Worm (Caenorhabditis elegans) whole organism, L2 larva: ENCODE data around the gene tag-278.
A peak's percentile ranks its signal among the peaks of the same experiment; 100 is the strongest.

Experiments used
- ZK546.5 ChIP-seq: sonication (generic microtip); optimal IDR thresholded peaks from 2 replicates; lab custom pipeline; 2017; ENCODE audit warnings: missing biosample characterization, missing genetic modification characterization
- blmp-1 ChIP-seq: sonication (generic microtip); optimal IDR thresholded peaks from 2 replicates; lab custom pipeline; 2017; ENCODE audit warnings: missing genetic modification characterization, mild to moderate bottlenecking, missing compliant biosample characterization, antibody characterized with exemption, moderate library complexity; ENCODE audit not compliant: insufficient read depth
- dmd-4 ChIP-seq: sonication (generic microtip); optimal IDR thresholded peaks from 2 replicates; lab custom pipeline; 2017; ENCODE audit warnings: missing biosample characterization, missing genetic modification characterization
- lin-39 ChIP-seq: fragments of 150-350 bp; optimal IDR thresholded peaks from 2 replicates; lab custom pipeline; 2014; ENCODE audit warnings: missing biosample characterization, missing genetic modification reagents, missing genetic modification characterization
- lsy-2 ChIP-seq, 2 experiments: fragments of 150-350 bp in 1 of 2; sonication (generic microtip) in 1 of 2; optimal IDR thresholded peaks; 2 replicates each; lab custom pipeline; 2014 to 2017; ENCODE audit warnings: missing biosample characterization in 2 of 2, missing genetic modification characterization in 2 of 2
- nhr-12 ChIP-seq: fragments of 150-350 bp; optimal IDR thresholded peaks from 2 replicates; lab custom pipeline; 2014; ENCODE audit warnings: missing biosample characterization, missing genetic modification characterization
- nhr-25 ChIP-seq: fragments of 150-350 bp; sonication (generic microtip); optimal IDR thresholded peaks from 3 replicates; lab custom pipeline; 2014; ENCODE audit warnings: missing biosample characterization, missing genetic modification characterization
- ztf-11 ChIP-seq: sonication (generic microtip); optimal IDR thresholded peaks from 2 replicates; lab custom pipeline; 2017; ENCODE audit warnings: missing biosample characterization, missing genetic modification characterization

- no peak for TF ChIP-seq blmp-1 (tag; lab: Kevin White, UChicago)
- peak; percentile 42 to 53 for TF ChIP-seq lsy-2 (tag; optimal IDR thresholded peaks at IDR 0.05; lab: Kevin White, UChicago)
- no peak for TF ChIP-seq nhr-12 (tag; lab: Kevin White, UChicago)
- peak; percentile 7 for TF ChIP-seq lin-39
- TF ChIP-seq ZK546.5 (tag; lab: Kevin White, UChicago), result no peak
- TF ChIP-seq ztf-11, result no peak
- no peak for TF ChIP-seq dmd-4
- TF ChIP-seq nhr-25 (tag; lab: Kevin White, UChicago), result peak; percentile 4
Measured at ce11 chrX:3697623-3698022, 8.6 kb upstream of the tag-278 start.
